Fruit fly (Drosophila melanogaster) whole organism, embryonic: ENCODE data around the gene anchor.

Experiments used
- Ada2b ChIP-seq: fragments of 200-800 bp; sonication (Bioruptor generic); IDR thresholded peaks from 2 replicates; pipeline ENCODE4 v1.3.6; 2022; ENCODE audit warnings: missing biosample characterization, missing genetic modification characterization
- Adf1 ChIP-seq: fragments of 200-800 bp; sonication (Bioruptor generic); IDR thresholded peaks from 2 replicates; pipeline ENCODE4 v1.3.6; 2022; ENCODE audit warnings: missing biosample characterization, missing genetic modification characterization
- Aef1 ChIP-seq: fragments of 200-800 bp; sonication (Bioruptor generic); IDR thresholded peaks from 3 replicates; pipeline ENCODE4 v1.3.6; 2022; ENCODE audit warnings: missing biosample characterization, missing genetic modification characterization
- CG10431 ChIP-seq: fragments of 200-800 bp; sonication (Bioruptor generic); optimal IDR thresholded peaks from 3 replicates; lab custom pipeline; 2018; ENCODE audit warnings: missing biosample characterization, mild to moderate bottlenecking, missing genetic modification characterization
- CG14860 ChIP-seq: fragments of 200-800 bp; sonication (Bioruptor generic); IDR thresholded peaks from 3 replicates; pipeline ENCODE4 v1.3.6; 2022; ENCODE audit warnings: missing biosample characterization, missing genetic modification characterization; ENCODE audit not compliant: partially characterized antibody
- CG1603 ChIP-seq: fragments of 200-800 bp; sonication (Bioruptor generic); optimal IDR thresholded peaks from 2 replicates; lab custom pipeline; 2019; ENCODE audit warnings: missing biosample characterization, mild to moderate bottlenecking, missing genetic modification characterization, moderate library complexity
- CG16815 ChIP-seq: fragments of 200-800 bp; sonication (Bioruptor generic); optimal IDR thresholded peaks from 3 replicates; lab custom pipeline; 2017; ENCODE audit warnings: missing biosample characterization, mild to moderate bottlenecking, missing genetic modification characterization
- CG2199 ChIP-seq: fragments of 200-800 bp; sonication (Bioruptor generic); IDR thresholded peaks from 3 replicates; pipeline ENCODE4 v1.3.6; 2022; ENCODE audit warnings: missing biosample characterization, missing genetic modification characterization
- CG2678 ChIP-seq: fragments of 200-800 bp; sonication (Bioruptor generic); optimal IDR thresholded peaks from 3 replicates; lab custom pipeline; 2019; ENCODE audit warnings: missing biosample characterization, mild to moderate bottlenecking, missing genetic modification characterization, moderate library complexity
- CG30403 ChIP-seq: fragments of 200-800 bp; sonication (Bioruptor generic); optimal IDR thresholded peaks from 3 replicates; lab custom pipeline; 2016; ENCODE audit warnings: missing biosample characterization, missing genetic modification characterization
- CG34224 ChIP-seq: fragments of 200-800 bp; sonication (Bioruptor generic); IDR thresholded peaks from 3 replicates; pipeline ENCODE4 v1.3.6; 2022; ENCODE audit warnings: missing biosample characterization, missing genetic modification characterization; ENCODE audit not compliant: partially characterized antibody
- CG34422 ChIP-seq: fragments of 200-800 bp; sonication (Bioruptor generic); IDR thresholded peaks from 3 replicates; pipeline ENCODE4 v1.3.6; 2022; ENCODE audit warnings: missing biosample characterization, missing genetic modification characterization
- CG5953 ChIP-seq: fragments of 200-800 bp; sonication (Bioruptor generic); IDR thresholded peaks from 2 replicates; pipeline ENCODE4 v1.3.6; 2022; ENCODE audit warnings: missing biosample characterization, missing genetic modification characterization
- CG6175 ChIP-seq: fragments of 200-800 bp; sonication (Bioruptor generic); IDR thresholded peaks from 3 replicates; pipeline ENCODE4 v1.3.6; 2022; ENCODE audit warnings: missing biosample characterization, missing genetic modification characterization
- CG7372 ChIP-seq: fragments of 200-800 bp; sonication (Bioruptor generic); IDR thresholded peaks from 2 replicates; pipeline ENCODE4 v1.3.6; 2022; ENCODE audit warnings: missing biosample characterization, missing genetic modification characterization
- CG7839 ChIP-seq: fragments of 200-800 bp; sonication (Bioruptor generic); optimal IDR thresholded peaks from 3 replicates; lab custom pipeline; 2018; ENCODE audit warnings: missing biosample characterization, mild to moderate bottlenecking, missing genetic modification characterization, moderate library complexity
- CG8944 ChIP-seq: fragments of 200-800 bp; sonication (Bioruptor generic); optimal IDR thresholded peaks from 3 replicates; lab custom pipeline; 2016; ENCODE audit warnings: missing biosample characterization, missing genetic modification characterization
- CG9215 ChIP-seq: fragments of 200-800 bp; sonication (Bioruptor generic); IDR thresholded peaks from 2 replicates; pipeline ENCODE4 v1.3.6; 2022; ENCODE audit warnings: missing biosample characterization, missing genetic modification characterization
- CkIIα-i1 ChIP-seq: fragments of 200-800 bp; sonication (Bioruptor generic); IDR thresholded peaks from 2 replicates; pipeline ENCODE4 v1.3.6; 2022; ENCODE audit warnings: missing biosample characterization, missing genetic modification characterization
- Deaf1 ChIP-seq: fragments of 200-800 bp; optimal IDR thresholded peaks from 3 replicates; lab custom pipeline; 2019; ENCODE audit warnings: missing biosample characterization, mild to moderate bottlenecking, missing genetic modification characterization, moderate library complexity
- Dfd ChIP-seq, 2 experiments: fragments of >200 bp; optimal IDR thresholded peaks; 2 replicates each; lab custom pipeline; 2017; ENCODE audit warnings: missing biosample characterization in 2 of 2, missing genetic modification characterization in 2 of 2
- Eip74EF ChIP-seq, 2 experiments: fragments of 200-800 bp in 1 of 2; fragments of >200 bp in 1 of 2; sonication (Bioruptor generic) in 1 of 2; optimal IDR thresholded peaks; 2 replicates each; lab custom pipeline; 2017 to 2019; ENCODE audit warnings: missing biosample characterization in 2 of 2, missing genetic modification characterization in 2 of 2, mild to moderate bottlenecking in 1 of 2, moderate library complexity in 1 of 2
- Fer2 ChIP-seq: fragments of 200-800 bp; sonication (Bioruptor generic); optimal IDR thresholded peaks from 2 replicates; lab custom pipeline; 2018; ENCODE audit warnings: missing biosample characterization, mild to moderate bottlenecking, missing genetic modification characterization, moderate library complexity
- Gsc ChIP-seq: fragments of 200-800 bp; sonication (Bioruptor generic); IDR thresholded peaks from 2 replicates; pipeline ENCODE4 v1.3.6; 2022; ENCODE audit warnings: missing biosample characterization, missing genetic modification characterization
- TFAM ChIP-seq: fragments of 200-800 bp; sonication (Bioruptor generic); optimal IDR thresholded peaks from 2 replicates; lab custom pipeline; 2017; ENCODE audit warnings: missing biosample characterization, missing genetic modification characterization, inconsistent platforms
- Trl ChIP-seq, 3 experiments: fragments of >200 bp in 2 of 3; fragments of 200-800 bp in 1 of 3; sonication (Bioruptor generic) in 1 of 3; optimal IDR thresholded peaks; 2 replicates in 1 of 3; 3 replicates in 2 of 3; lab custom pipeline; 2016 to 2017; ENCODE audit warnings: missing biosample characterization in 1 of 3, missing genetic modification characterization in 1 of 3
- abd-A ChIP-seq: fragments of 200-800 bp; sonication (Bioruptor generic); optimal IDR thresholded peaks from 3 replicates; lab custom pipeline; 2019; ENCODE audit warnings: missing biosample characterization, mild to moderate bottlenecking, missing genetic modification characterization, moderate library complexity
- cg ChIP-seq: fragments of 200-800 bp; sonication (Bioruptor generic); optimal IDR thresholded peaks from 3 replicates; lab custom pipeline; 2019; ENCODE audit warnings: missing biosample characterization, mild to moderate bottlenecking, missing genetic modification characterization, moderate library complexity
- ci ChIP-seq: fragments of 200-800 bp; sonication (Bioruptor generic); IDR thresholded peaks from 3 replicates; pipeline ENCODE4 v1.3.6; 2022; ENCODE audit warnings: missing biosample characterization, missing genetic modification characterization
- esg ChIP-seq: fragments of 200-800 bp; sonication (Bioruptor generic); conservative IDR thresholded peaks from 2 replicates; pipeline ENCODE4 v1.3.6; 2022; ENCODE audit warnings: missing biosample characterization, missing genetic modification characterization
- fd102C ChIP-seq: fragments of 200-800 bp; sonication (Bioruptor generic); optimal IDR thresholded peaks from 2 replicates; lab custom pipeline; 2018; ENCODE audit warnings: missing biosample characterization, mild to moderate bottlenecking, missing genetic modification characterization, moderate library complexity
- ftz-f1 ChIP-seq: fragments of 200-800 bp; sonication (Bioruptor generic); optimal IDR thresholded peaks from 2 replicates; lab custom pipeline; 2016; ENCODE audit warnings: missing biosample characterization, missing genetic modification characterization
- hkb ChIP-seq, 2 experiments: fragments of 200-800 bp in 1 of 2; fragments of >200 bp in 1 of 2; sonication (Bioruptor generic) in 1 of 2; IDR thresholded peaks in 1 of 2; optimal IDR thresholded peaks in 1 of 2; 2 replicates each; pipeline versions ENCODE4 v1.3.6 to Lab custom; 2017 to 2022; ENCODE audit warnings: missing biosample characterization in 1 of 2, missing genetic modification characterization in 1 of 2
- kah ChIP-seq: fragments of 200-800 bp; sonication (Bioruptor generic); optimal IDR thresholded peaks from 2 replicates; lab custom pipeline; 2018; ENCODE audit warnings: missing biosample characterization, mild to moderate bottlenecking, missing genetic modification characterization
- lmd ChIP-seq: fragments of 200-800 bp; sonication (Bioruptor generic); IDR thresholded peaks from 2 replicates; pipeline ENCODE4 v1.3.6; 2022; ENCODE audit warnings: missing biosample characterization, missing genetic modification characterization
- nerfin-2 ChIP-seq: fragments of 200-800 bp; sonication (Bioruptor generic); IDR thresholded peaks from 2 replicates; pipeline ENCODE4 v1.3.6; 2022; ENCODE audit warnings: missing biosample characterization, missing genetic modification characterization; ENCODE audit not compliant: partially characterized antibody
- odd ChIP-seq: fragments of 200-800 bp; sonication (Bioruptor generic); optimal IDR thresholded peaks from 2 replicates; lab custom pipeline; 2017; ENCODE audit warnings: missing biosample characterization, mild to moderate bottlenecking, missing genetic modification characterization
- onecut ChIP-seq: fragments of 200-800 bp; sonication (Bioruptor generic); IDR thresholded peaks from 2 replicates; pipeline ENCODE4 v1.3.6; 2022; ENCODE audit warnings: missing biosample characterization, missing genetic modification characterization
- pan ChIP-seq, 4 experiments: fragments of >200 bp in 3 of 4; fragments of 200-800 bp in 1 of 4; sonication (Bioruptor generic) in 1 of 4; optimal IDR thresholded peaks in 3 of 4; IDR thresholded peaks in 1 of 4; 2 replicates each; pipeline versions ENCODE4 v1.3.6 to Lab custom; 2017 to 2022; ENCODE audit warnings: missing biosample characterization in 2 of 4, missing genetic modification characterization in 2 of 4, mixed read lengths in 1 of 4
- prd ChIP-seq, 3 experiments: fragments of >200 bp in 2 of 3; fragments of 200-800 bp in 1 of 3; sonication (Bioruptor generic) in 1 of 3; optimal IDR thresholded peaks in 2 of 3; IDR thresholded peaks in 1 of 3; 2 replicates in 2 of 3; 3 replicates in 1 of 3; pipeline versions ENCODE4 v1.3.6 to Lab custom; 2017 to 2022; ENCODE audit warnings: missing biosample characterization in 1 of 3, missing genetic modification characterization in 1 of 3
- ro ChIP-seq: fragments of 200-800 bp; sonication (Bioruptor generic); IDR thresholded peaks from 2 replicates; pipeline ENCODE4 v1.3.6; 2022; ENCODE audit warnings: missing biosample characterization, missing genetic modification characterization
- sd ChIP-seq: fragments of 200-800 bp; sonication (Bioruptor generic); optimal IDR thresholded peaks from 3 replicates; lab custom pipeline; 2018; ENCODE audit warnings: missing biosample characterization, mild to moderate bottlenecking, missing genetic modification characterization, moderate library complexity
- sug ChIP-seq: fragments of 200-800 bp; optimal IDR thresholded peaks from 2 replicates; lab custom pipeline; 2019; ENCODE audit warnings: missing biosample characterization, mild to moderate bottlenecking, missing genetic modification characterization, moderate library complexity
- tll ChIP-seq, 2 experiments: fragments of 200-800 bp in 1 of 2; fragments of >200 bp in 1 of 2; sonication (Bioruptor generic) in 1 of 2; optimal IDR thresholded peaks; 2 replicates each; lab custom pipeline; 2017 to 2019; ENCODE audit warnings: missing biosample characterization in 2 of 2, missing genetic modification characterization in 2 of 2, mild to moderate bottlenecking in 1 of 2, moderate library complexity in 1 of 2
- tna ChIP-seq: fragments of 200-800 bp; sonication (Bioruptor generic); IDR thresholded peaks from 2 replicates; pipeline ENCODE4 v1.3.6; 2022; ENCODE audit warnings: missing biosample characterization, missing genetic modification characterization; ENCODE audit not compliant: partially characterized antibody
- trem ChIP-seq: fragments of 200-800 bp; optimal IDR thresholded peaks from 3 replicates; lab custom pipeline; 2019; ENCODE audit warnings: missing biosample characterization, mild to moderate bottlenecking, missing genetic modification characterization, moderate library complexity
- vvl ChIP-seq: fragments of 200-800 bp; sonication (Bioruptor generic); IDR thresholded peaks from 2 replicates; pipeline ENCODE4 v1.3.6; 2022; ENCODE audit warnings: missing biosample characterization, missing genetic modification characterization

anchor gene

DNA sequence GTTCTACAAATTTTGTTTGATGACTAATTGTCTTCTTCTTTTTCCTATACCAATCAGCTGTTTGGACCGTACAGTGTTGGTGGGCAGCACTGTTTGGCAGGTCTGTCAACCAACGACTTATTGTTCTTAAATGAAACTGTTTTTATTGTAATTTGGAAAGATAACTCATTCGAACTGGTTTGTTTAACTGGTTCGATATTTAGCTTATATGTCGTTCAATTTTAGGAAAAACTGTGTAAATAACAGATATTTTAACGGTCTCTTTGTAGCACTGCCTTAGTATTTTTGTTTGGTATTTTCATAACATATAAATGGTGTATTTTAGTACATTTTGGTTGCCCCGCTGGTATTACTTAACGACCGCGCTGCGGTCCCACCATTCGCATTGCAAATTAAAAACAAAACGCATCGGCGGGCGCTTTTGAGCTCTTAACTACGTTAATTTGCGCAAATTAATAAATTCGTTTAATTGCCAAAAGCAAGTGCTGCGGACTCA lies at the start of gene anchor, which contains the start of gene Vps60 (continued):
- TF ChIP-seq CG2678 = peak; percentile 43
- TF ChIP-seq Fer2 (tag; lab: Kevin White, UChicago) = no peak
- TF ChIP-seq Deaf1 = peak; percentile 23
- no peak for TF ChIP-seq odd (GFP tag; lab: Kevin White, UChicago)
- TF ChIP-seq CG16815 (GFP tag; lab: Kevin White, UChicago) = no peak
- no peak; the same call in 1 of the 2 replicates for TF ChIP-seq lmd (GFP tag; lab: Robert Waterston, UW)
- TF ChIP-seq kah (GFP tag; lab: Kevin White, UChicago) = no peak
- no peak for TF ChIP-seq abd-A
- no peak for TF ChIP-seq ro (GFP tag; lab: Robert Waterston, UW)
- TF ChIP-seq CG1603 (tag; lab: Kevin White, UChicago) = peak; percentile 58
- peak in 1 of 2 experiments; percentile 74 for TF ChIP-seq Eip74EF (GFP tag; optimal IDR thresholded peaks at IDR 0.05; lab: Kevin White, UChicago)
- no peak for TF ChIP-seq Aef1 (GFP tag; lab: Robert Waterston, UW)
- no peak for TF ChIP-seq nerfin-2 (GFP tag; lab: Robert Waterston, UW)
- peak; percentile 67 for TF ChIP-seq hkb (optimal IDR thresholded peaks at IDR 0.05; lab: Kevin White, UChicago)
- TF ChIP-seq hkb (GFP tag; IDR thresholded peaks at IDR 0.05; lab: Robert Waterston, UW) = no peak; the same call in 1 of the 2 replicates
- TF ChIP-seq onecut (GFP tag; lab: Robert Waterston, UW) = no peak
- peak; percentile 51 for TF ChIP-seq CG8944 (GFP tag; lab: Kevin White, UChicago)
- TF ChIP-seq fd102C (GFP tag; lab: Kevin White, UChicago) = no peak
- no peak for TF ChIP-seq CkIIα-i1
- TF ChIP-seq TFAM (GFP tag; lab: Kevin White, UChicago) = no peak
- no peak for TF ChIP-seq Dfd (GFP tag; optimal IDR thresholded peaks at IDR 0.05; lab: Kevin White, UChicago)
- TF ChIP-seq vvl (GFP tag; lab: Robert Waterston, UW) = peak; percentile 68
- no peak for TF ChIP-seq CG10431
- TF ChIP-seq CG9215 (GFP tag; lab: Robert Waterston, UW) = no peak; the same call in 1 of the 2 replicates
- TF ChIP-seq CG7839 (tag; lab: Kevin White, UChicago) = peak; percentile 47
- no peak for TF ChIP-seq CG2199 (GFP tag; lab: Robert Waterston, UW)
- TF ChIP-seq trem (tag; lab: Kevin White, UChicago) = peak; percentile 97

DNA sequence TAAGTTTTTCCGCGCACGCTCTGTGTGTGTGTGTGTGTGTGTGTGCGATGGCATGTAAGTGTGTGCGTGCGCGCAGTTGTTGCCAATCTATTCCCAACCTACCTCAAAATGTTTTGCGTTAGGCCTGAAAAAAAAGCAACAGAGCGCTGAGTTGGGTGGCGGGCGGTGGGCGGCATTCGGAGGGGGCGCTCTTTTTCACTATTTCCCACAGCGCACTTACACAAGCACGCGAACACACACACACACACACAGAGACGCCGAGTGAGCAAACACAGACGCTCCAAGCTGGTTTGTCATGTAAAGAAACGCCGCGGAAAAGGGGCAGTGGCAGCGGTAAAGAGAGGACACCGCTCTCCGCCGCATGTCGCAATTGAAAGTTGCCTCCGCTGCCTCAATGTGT lies 49.5 kb upstream of the anchor start:
- peak; percentile 67; the same call in 2 of the 3 replicates for TF ChIP-seq ci
- TF ChIP-seq tna (GFP tag; lab: Robert Waterston, UW) = no peak
- peak in 1 of 2 experiments; percentile 33 for TF ChIP-seq Eip74EF (GFP tag; optimal IDR thresholded peaks at IDR 0.05; lab: Kevin White, UChicago)
- TF ChIP-seq cg (GFP tag; lab: Kevin White, UChicago) = peak; percentile 86
- TF ChIP-seq pan (optimal IDR thresholded peaks at IDR 0.05; lab: Kevin White, UChicago) = no peak
- peak in 1 of 2 experiments; percentile 17 for TF ChIP-seq pan (GFP tag; optimal IDR thresholded peaks at IDR 0.05 in 1 of 2, IDR thresholded peaks at IDR 0.05 in 1 of 2)
- TF ChIP-seq sug (tag; lab: Kevin White, UChicago) = peak; percentile 8
- peak; percentile 43; the same call in 1 of the 2 replicates for TF ChIP-seq vvl (GFP tag; lab: Robert Waterston, UW)
- peak; percentile 51 to 52 for TF ChIP-seq Trl (optimal IDR thresholded peaks at IDR 0.05; lab: Kevin White, UChicago)
- no peak for TF ChIP-seq Trl (GFP tag; optimal IDR thresholded peaks at IDR 0.05; lab: Kevin White, UChicago)
- TF ChIP-seq CG5953 = 0 out of 2 replicates have a peak, but pooled peaks have one; percentile 17
- TF ChIP-seq sd (tag; lab: Kevin White, UChicago) = peak; percentile 15
- TF ChIP-seq CG34224 (GFP tag; lab: Robert Waterston, UW) = 0 out of 3 replicates have a peak, but pooled peaks have one; percentile 13
- TF ChIP-seq CG14860 (GFP tag; lab: Robert Waterston, UW) = 0 out of 3 replicates have a peak, but pooled peaks have one; percentile 20
- TF ChIP-seq CG7372 = no peak
- TF ChIP-seq esg = no peak
- no peak for TF ChIP-seq Gsc
- peak; percentile 8 for TF ChIP-seq ftz-f1 (GFP tag; lab: Kevin White, UChicago)
- peak; percentile 65; the same call in 2 of the 3 replicates for TF ChIP-seq CG6175 (GFP tag; lab: Robert Waterston, UW)
- TF ChIP-seq CG30403 (GFP tag; lab: Kevin White, UChicago) = no peak
- no peak for TF ChIP-seq tll (GFP tag; optimal IDR thresholded peaks at IDR 0.05; lab: Kevin White, UChicago)
- no peak for TF ChIP-seq Ada2b (GFP tag; lab: Robert Waterston, UW)
- TF ChIP-seq prd (optimal IDR thresholded peaks at IDR 0.05; lab: Kevin White, UChicago) = no peak
- no peak for TF ChIP-seq prd (GFP tag; IDR thresholded peaks at IDR 0.05; lab: Robert Waterston, UW)
- peak; percentile 83 for TF ChIP-seq Adf1 (GFP tag; lab: Robert Waterston, UW)
- TF ChIP-seq CG34422 (GFP tag; lab: Robert Waterston, UW) = peak; percentile 51; the same call in 2 of the 3 replicates
